Worm (Caenorhabditis elegans) whole organism, L1 larva: ENCODE results near the gene EEED8.12.

ENCODE experiments used
- aly-2 ChIP-seq: fragments of 150-350 bp; optimal IDR thresholded peaks from 2 replicates; lab custom pipeline; 2014; ENCODE audit warnings: missing biosample characterization, missing genetic modification characterization
- zag-1 ChIP-seq: fragments of 150-350 bp; optimal IDR thresholded peaks from 2 replicates; lab custom pipeline; 2014; ENCODE audit warnings: missing biosample characterization, missing genetic modification characterization

DNA sequence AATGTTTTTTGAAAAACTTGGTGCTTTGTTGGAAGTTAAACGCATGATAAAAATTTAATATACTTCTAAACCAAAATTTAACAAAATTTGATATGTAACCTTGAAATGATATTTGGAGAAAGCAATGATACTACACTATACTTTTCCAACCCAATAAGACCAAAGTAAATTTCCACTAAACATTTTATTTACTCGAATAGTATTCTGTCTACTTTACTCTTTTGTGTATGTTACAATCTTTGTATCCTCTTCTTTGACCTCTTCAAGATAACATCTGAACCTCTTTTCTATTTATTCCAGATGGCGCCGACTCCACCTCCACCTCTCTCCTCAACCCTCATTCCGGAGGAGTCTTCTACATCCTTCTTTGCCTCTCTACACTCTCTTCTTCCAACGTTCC is 44.7 kb upstream of the EEED8.12 start, which contains the start of gene dhs-5:
- no peak for TF ChIP-seq zag-1 (tag; lab: Kevin White, UChicago)
- TF ChIP-seq aly-2 (tag; lab: Kevin White, UChicago), result no peak
